Worm (Caenorhabditis elegans): Measurements from ENCODE around the gene F57B9.1.

F57B9.1 gene

ce11 chrIII:6958674-6959241 is 3.1 kb upstream of the F57B9.1 start (continued):
- TF ChIP-seq hlh-11 (tag; optimal IDR thresholded peaks at IDR 0.05), result no peak
- no peak for TF ChIP-seq zfp-2 (tag; optimal IDR thresholded peaks at IDR 0.05)
- no peak for TF ChIP-seq lin-39 (tag; optimal IDR thresholded peaks at IDR 0.05)
- no peak for TF ChIP-seq hif-1 (tag; optimal IDR thresholded peaks at IDR 0.05)
- no peak for TF ChIP-seq egl-43 (GFP tag; IDR thresholded peaks at IDR 0.05)
- TF ChIP-seq F37D6.2 (tag; optimal IDR thresholded peaks at IDR 0.05), result no peak
- TF ChIP-seq daf-19 (GFP tag; conservative IDR thresholded peaks at IDR 0.05), result no peak
- no peak for TF ChIP-seq fos-1 (tag; optimal IDR thresholded peaks at IDR 0.05)
- TF ChIP-seq arid-1 (GFP tag; conservative IDR thresholded peaks at IDR 0.05), result peak; percentile 37; the same call in 1 of the 2 replicates
- TF ChIP-seq fkh-10 (GFP tag; optimal IDR thresholded peaks at IDR 0.05), result no peak
- peak; percentile 44; the same call in 1 of the 2 replicates for TF ChIP-seq lin-38 (GFP tag; IDR thresholded peaks at IDR 0.05)
- TF ChIP-seq lsy-2 (tag; optimal IDR thresholded peaks at IDR 0.05), result peak in 1 of 2 experiments; percentile 1
- no peak for TF ChIP-seq mes-2 (tag; optimal IDR thresholded peaks at IDR 0.05; ENCODE audit: poor library complexity, severe bottlenecking)
- no peak for TF ChIP-seq nhr-41 (GFP tag; IDR thresholded peaks at IDR 0.05)
- 0 out of 2 replicates have a peak, but pooled peaks have one; percentile 28 for TF ChIP-seq Y75B8A.6 (GFP tag; IDR thresholded peaks at IDR 0.05)
- no peak for TF ChIP-seq dmd-9 (GFP tag; IDR thresholded peaks at IDR 0.05)
- TF ChIP-seq lin-29 (GFP tag; IDR thresholded peaks at IDR 0.05), result no peak
- TF ChIP-seq ZK337.2 (GFP tag; IDR thresholded peaks at IDR 0.05), result no peak
- TF ChIP-seq lir-3 (tag; optimal IDR thresholded peaks at IDR 0.05), result no peak
- no peak for TF ChIP-seq zip-2 (tag; optimal IDR thresholded peaks at IDR 0.05)
- TF ChIP-seq mep-1 (tag; optimal IDR thresholded peaks at IDR 0.05), result peak; percentile 37
- TF ChIP-seq dmd-8 (GFP tag; IDR thresholded peaks at IDR 0.05), result no peak
- TF ChIP-seq tra-1 (GFP tag; IDR thresholded peaks at IDR 0.05), result no peak
- no peak for TF ChIP-seq duxl-1 (tag; optimal IDR thresholded peaks at IDR 0.05; ENCODE audit: poor library complexity)
- no peak for TF ChIP-seq lim-7 (GFP tag; IDR thresholded peaks at IDR 0.05)
- no peak for TF ChIP-seq R02D3.7 (tag; optimal IDR thresholded peaks at IDR 0.05)
- no peak for TF ChIP-seq nhr-48 (tag; optimal IDR thresholded peaks at IDR 0.05)
- TF ChIP-seq pqm-1 (tag; optimal IDR thresholded peaks at IDR 0.05), result no peak
- peak; percentile 18 for TF ChIP-seq ama-1 (optimal IDR thresholded peaks at IDR 0.05)
- TF ChIP-seq rbr-2 (tag; optimal IDR thresholded peaks at IDR 0.05), result no peak
- no peak for TF ChIP-seq ceh-62 (tag; optimal IDR thresholded peaks at IDR 0.05)

ce11 chrIII:6961167-6961566 is 723 bp upstream of the F57B9.1 start:
- TF ChIP-seq lin-38 (GFP tag; IDR thresholded peaks at IDR 0.05) (peak; percentile 56), mep-1 (tag; optimal IDR thresholded peaks at IDR 0.05) (peak; percentile 43), spr-3 (GFP tag; optimal IDR thresholded peaks at IDR 0.05) (no peak), unc-130 (GFP tag; optimal IDR thresholded peaks at IDR 0.05) (peak; percentile 77), daf-16 (GFP tag; optimal IDR thresholded peaks at IDR 0.05) (no peak), daf-16 (tag; optimal IDR thresholded peaks at IDR 0.05) (peak; percentile 36), dmd-6 (GFP tag; IDR thresholded peaks at IDR 0.05) (no peak), Y48G9A.11 (GFP tag; IDR thresholded peaks at IDR 0.05) (peak; percentile 63; the same call in 1 of the 2 replicates), Y5F2A.4 (GFP tag; optimal IDR thresholded peaks at IDR 0.05) (no peak), hlh-30 (tag; optimal IDR thresholded peaks at IDR 0.05; ENCODE audit: insufficient read depth) (peak; percentile 5), T20F7.1 (GFP tag; optimal IDR thresholded peaks at IDR 0.05) (peak; percentile 76), lsy-2 (tag; optimal IDR thresholded peaks at IDR 0.05) (peak; percentile 57 to 98), lin-13 (GFP tag; optimal IDR thresholded peaks at IDR 0.05) (peak; percentile 2), hif-1 (tag; optimal IDR thresholded peaks at IDR 0.05) (peak in 1 of 2 experiments; percentile 16), dve-1 (tag; optimal IDR thresholded peaks at IDR 0.05; ENCODE audit: insufficient read depth) (peak; percentile 57), hmg-1.1 (GFP tag; IDR thresholded peaks at IDR 0.05) (peak; percentile 28; the same call in 1 of the 2 replicates), mes-2 (tag; optimal IDR thresholded peaks at IDR 0.05; ENCODE audit: poor library complexity, severe bottlenecking) (peak; percentile 53), aha-1 (tag) (peak; percentile 60), dpl-1 (GFP tag; optimal IDR thresholded peaks at IDR 0.05) (peak; percentile 60), attf-4 (tag; optimal IDR thresholded peaks at IDR 0.05) (no peak)
